Fruit fly (Drosophila melanogaster): ENCODE data around the gene CG18622.

Gene CG18622

DNA sequence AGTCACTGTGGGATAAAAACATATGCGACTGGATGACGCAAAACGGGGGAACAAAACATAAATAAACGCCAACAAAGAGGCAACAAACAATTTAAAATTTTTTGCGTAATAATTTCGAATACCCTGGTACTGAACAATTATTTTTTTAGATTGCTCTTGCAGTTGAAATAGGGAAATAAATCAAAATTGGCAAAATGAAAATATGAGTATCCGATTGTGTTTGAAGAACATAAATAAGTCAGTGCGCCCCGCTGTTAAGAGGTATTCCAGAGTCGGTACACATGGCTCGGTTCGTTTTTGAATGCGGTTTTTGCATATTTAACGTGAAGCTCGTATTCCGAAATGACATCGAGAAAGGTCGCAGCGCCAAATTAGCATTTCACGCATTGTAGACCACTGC lies 2.0 kb downstream of the CG18622 start:
- TF ChIP-seq Pif1A (GFP tag; optimal IDR thresholded peaks at IDR 0.05) (no peak), CG15710 (tag; optimal IDR thresholded peaks at IDR 0.05) (no peak), gl (tag; optimal IDR thresholded peaks at IDR 0.05) (no peak), Ets98B (GFP tag; IDR thresholded peaks at IDR 0.05) (no peak), CG8159 (tag; optimal IDR thresholded peaks at IDR 0.05) (no peak), CG17806 (tag; optimal IDR thresholded peaks at IDR 0.05) (no peak), fd96Ca (GFP tag; IDR thresholded peaks at IDR 0.05) (no peak), EcR (GFP tag; optimal IDR thresholded peaks at IDR 0.05) (no peak), CG4496 (GFP tag; IDR thresholded peaks at IDR 0.05) (no peak)

DNA sequence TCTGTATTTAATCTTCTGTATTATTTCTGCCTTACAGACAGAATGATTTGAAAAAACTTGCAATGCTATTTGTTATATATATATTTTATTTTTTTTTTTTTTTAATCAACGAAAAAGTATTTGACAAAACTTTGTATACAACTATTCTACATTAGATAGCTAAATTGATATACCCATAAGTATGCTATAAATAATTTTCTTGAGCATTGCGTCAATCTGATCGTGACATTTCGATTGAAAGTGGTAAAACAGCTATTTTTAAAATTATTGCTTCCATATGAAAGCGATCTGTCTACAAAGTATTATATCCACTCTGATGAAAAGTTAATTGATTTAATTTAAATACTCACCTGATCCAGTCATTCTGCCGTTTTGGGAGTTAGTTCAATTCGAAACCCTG lies 3.3 kb downstream of the CG18622 start:
- TF ChIP-seq rn (GFP tag; IDR thresholded peaks at IDR 0.05) = no peak
- TF ChIP-seq CG15710 (tag; optimal IDR thresholded peaks at IDR 0.05) = no peak
- no peak for TF ChIP-seq CG34367 (tag; optimal IDR thresholded peaks at IDR 0.05)
- no peak for TF ChIP-seq gl (tag; optimal IDR thresholded peaks at IDR 0.05)
- no peak for TF ChIP-seq CG8159 (tag; optimal IDR thresholded peaks at IDR 0.05)
- no peak for TF ChIP-seq CG9948 (tag; optimal IDR thresholded peaks at IDR 0.05)
- no peak for TF ChIP-seq Pif1A (GFP tag; optimal IDR thresholded peaks at IDR 0.05)
- TF ChIP-seq Snoo (tag; optimal IDR thresholded peaks at IDR 0.05) = no peak
- no peak for TF ChIP-seq CG32121 (GFP tag; IDR thresholded peaks at IDR 0.05)
- TF ChIP-seq CG10348 (GFP tag; IDR thresholded peaks at IDR 0.05) = no peak
- no peak for TF ChIP-seq CG17806 (tag; optimal IDR thresholded peaks at IDR 0.05)
- no peak for TF ChIP-seq CG8301 (tag; optimal IDR thresholded peaks at IDR 0.05)
- no peak for TF ChIP-seq D1 (tag; optimal IDR thresholded peaks at IDR 0.05)
- no peak for TF ChIP-seq CG12605 (GFP tag; IDR thresholded peaks at IDR 0.05)
- TF ChIP-seq EcR (GFP tag; optimal IDR thresholded peaks at IDR 0.05) = no peak
- TF ChIP-seq Ets98B (GFP tag; IDR thresholded peaks at IDR 0.05) = no peak
- no peak for TF ChIP-seq CG4496 (GFP tag; IDR thresholded peaks at IDR 0.05)
- no peak for TF ChIP-seq fd96Ca (GFP tag; IDR thresholded peaks at IDR 0.05)
- TF ChIP-seq CG13204 (GFP tag; optimal IDR thresholded peaks at IDR 0.05) = no peak
- TF ChIP-seq Pif1B (GFP tag; optimal IDR thresholded peaks at IDR 0.05) = no peak

DNA sequence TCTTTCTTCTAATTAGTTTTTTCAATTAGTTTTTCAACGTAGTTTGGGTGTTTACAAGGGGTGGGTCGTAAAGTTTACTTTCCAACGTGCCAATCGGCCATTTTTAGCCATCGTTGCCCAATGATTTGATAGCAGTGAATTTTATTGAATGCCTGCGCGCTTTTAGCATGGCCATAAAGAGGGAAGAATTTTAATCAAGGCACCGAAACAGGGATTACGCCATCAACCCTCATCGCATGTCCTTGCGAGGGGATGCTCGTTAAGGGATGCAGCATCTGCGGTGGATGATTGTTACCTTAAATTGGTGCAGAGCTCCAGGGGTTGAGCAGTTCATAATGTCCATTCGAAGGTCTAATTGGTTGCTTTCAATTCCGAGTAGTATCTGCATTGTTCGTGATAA lies 4.5 kb downstream of the CG18622 start:
- TF ChIP-seq CG14655 (GFP tag; optimal IDR thresholded peaks at IDR 0.05) = no peak

DNA sequence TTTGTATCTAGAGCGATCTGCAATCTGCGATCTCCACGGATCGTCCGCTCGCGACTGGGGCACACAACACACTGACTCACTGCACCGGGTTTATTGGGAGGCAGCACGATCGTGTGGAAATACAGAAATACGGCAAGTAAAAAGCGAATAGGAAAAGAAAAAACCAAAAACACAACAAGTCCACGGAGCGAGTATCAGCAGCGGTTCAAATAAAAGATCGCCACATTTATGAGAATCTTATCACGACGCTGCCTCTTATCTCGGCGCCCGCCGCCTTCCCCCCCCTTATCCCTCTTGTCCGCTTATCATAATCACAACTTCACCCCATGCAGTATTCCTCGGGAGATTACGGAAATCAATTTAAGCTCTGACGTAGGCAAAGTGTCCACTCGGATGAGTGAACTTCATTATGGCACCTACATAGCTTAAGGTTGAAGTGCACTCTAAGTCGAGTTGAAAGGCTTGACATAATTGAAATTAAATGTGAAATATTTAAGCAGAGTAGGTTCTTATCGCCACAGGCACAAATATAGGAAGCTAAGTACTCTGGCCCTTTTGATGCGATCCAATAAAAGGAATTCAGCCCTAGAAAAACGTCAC lies 5.3 kb downstream of the CG18622 start, which contains the start of gene AhcyL2:
Gene AhcyL2, minus strand, starts transcription at position 51 of the 600 bp plus-strand sequence.
- TF ChIP-seq Pif1A (GFP tag; optimal IDR thresholded peaks at IDR 0.05) = no peak
- TF ChIP-seq Snoo (tag; optimal IDR thresholded peaks at IDR 0.05) = no peak
- no peak for TF ChIP-seq fd96Ca (GFP tag; IDR thresholded peaks at IDR 0.05)
- TF ChIP-seq Ets98B (GFP tag; IDR thresholded peaks at IDR 0.05) = no peak
- TF ChIP-seq EcR (GFP tag; optimal IDR thresholded peaks at IDR 0.05) = peak; percentile 71
- TF ChIP-seq CG13204 (GFP tag; optimal IDR thresholded peaks at IDR 0.05) = no peak
- TF ChIP-seq CG8159 (tag; optimal IDR thresholded peaks at IDR 0.05) = no peak

DNA sequence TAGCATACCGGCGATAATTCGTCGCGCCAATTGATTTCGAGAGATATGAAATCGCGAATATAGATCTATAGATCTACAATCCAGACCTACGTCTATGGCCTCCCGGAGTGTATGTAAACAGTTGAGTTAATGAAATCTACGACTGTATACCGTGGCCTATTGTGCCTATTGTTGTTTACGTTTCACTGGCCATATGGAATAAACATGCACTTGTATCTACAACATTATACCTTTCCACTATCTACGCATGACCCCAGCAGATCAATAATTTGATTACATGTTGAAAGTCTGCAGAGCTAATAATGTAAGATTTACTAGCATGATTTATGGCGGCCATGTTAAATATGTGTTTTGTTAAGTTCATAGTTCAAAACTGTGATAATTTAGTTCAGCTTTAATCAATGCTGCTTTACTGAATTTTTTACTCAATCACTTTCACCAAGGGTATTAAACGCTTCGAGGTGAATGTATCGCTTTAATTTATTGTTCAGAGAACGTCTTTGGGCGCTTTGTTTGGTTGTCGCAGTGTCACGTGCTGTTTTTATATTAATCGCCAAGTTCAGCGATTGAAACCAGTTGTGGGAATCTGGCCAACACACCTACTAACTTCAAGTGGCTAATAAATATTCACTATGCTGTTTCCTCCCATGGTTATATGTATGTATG lies 6.4 kb downstream of the CG18622 start:
- TF ChIP-seq CG12605 (GFP tag; IDR thresholded peaks at IDR 0.05) = no peak
- no peak for TF ChIP-seq gl (tag; optimal IDR thresholded peaks at IDR 0.05)
- no peak for TF ChIP-seq fd96Ca (GFP tag; IDR thresholded peaks at IDR 0.05)
- no peak for TF ChIP-seq CG17806 (tag; optimal IDR thresholded peaks at IDR 0.05)
- TF ChIP-seq CG14655 (GFP tag; optimal IDR thresholded peaks at IDR 0.05) = no peak
- TF ChIP-seq CG15710 (tag; optimal IDR thresholded peaks at IDR 0.05) = no peak
- TF ChIP-seq CG8301 (tag; optimal IDR thresholded peaks at IDR 0.05) = no peak
- no peak for TF ChIP-seq Snoo (tag; optimal IDR thresholded peaks at IDR 0.05)

DNA sequence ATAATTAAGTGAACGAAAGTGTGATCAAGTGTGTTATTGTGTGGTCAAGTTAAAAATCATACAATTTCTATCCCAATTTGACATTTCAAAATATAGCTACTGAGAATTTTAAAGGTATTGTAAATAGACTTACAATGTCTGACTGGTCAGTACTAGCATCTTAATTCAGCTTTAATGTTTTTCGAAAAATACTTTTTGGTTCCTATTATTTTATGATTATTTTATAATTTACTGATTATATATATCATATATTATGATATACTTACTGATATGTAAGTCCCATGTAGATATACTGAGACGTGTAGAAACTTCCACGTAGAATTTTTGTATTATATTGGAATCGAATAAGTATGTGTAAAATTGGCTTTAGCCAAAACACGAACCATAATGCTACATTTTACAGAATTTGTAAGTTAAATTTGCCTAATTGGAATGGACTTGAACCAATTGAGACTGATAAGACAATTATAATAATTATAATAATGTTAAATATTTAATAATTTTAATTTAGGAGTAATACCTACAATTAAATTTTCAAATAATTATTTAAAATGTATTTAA lies 9.7 kb downstream of the CG18622 start, which contains the start of gene Actn3:
Gene Actn3, minus strand, starts transcription at position 51 of the 561 bp plus-strand sequence.
- TF ChIP-seq EcR (GFP tag; optimal IDR thresholded peaks at IDR 0.05) = no peak
- no peak for TF ChIP-seq CG15710 (tag; optimal IDR thresholded peaks at IDR 0.05)
- no peak for TF ChIP-seq Pif1A (GFP tag; optimal IDR thresholded peaks at IDR 0.05)
- peak; percentile 82 for TF ChIP-seq D1 (tag; optimal IDR thresholded peaks at IDR 0.05)
- TF ChIP-seq Ets98B (GFP tag; IDR thresholded peaks at IDR 0.05) = no peak

DNA sequence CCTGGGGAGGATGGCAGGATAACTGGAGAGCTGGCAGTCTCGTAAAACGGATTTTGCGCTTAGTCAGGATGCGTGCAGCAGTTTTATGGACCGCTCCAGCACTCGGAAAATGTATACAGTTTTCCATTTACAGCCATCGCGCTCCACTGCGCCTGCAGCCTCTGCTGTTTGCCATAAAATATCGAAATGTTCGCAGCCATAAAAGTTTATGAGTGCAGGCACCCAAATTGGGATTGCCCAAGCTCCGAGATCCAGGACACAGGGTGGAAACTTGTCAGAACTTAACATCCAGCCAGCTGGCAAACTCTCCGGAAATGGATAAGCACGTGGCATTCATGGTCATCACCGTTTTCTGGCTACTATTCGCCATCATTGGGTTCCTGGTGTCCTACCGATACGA lies 12.6 kb downstream of the CG18622 start, which contains the start of gene VhaM9.7-d:
Gene VhaM9.7-d, plus strand, starts transcription at position 301 of the 400 bp plus-strand sequence.
- TF ChIP-seq gl (tag; optimal IDR thresholded peaks at IDR 0.05) = no peak
- no peak for TF ChIP-seq CG34367 (tag; optimal IDR thresholded peaks at IDR 0.05)
- no peak for TF ChIP-seq CG9948 (tag; optimal IDR thresholded peaks at IDR 0.05)
- TF ChIP-seq Pif1B (GFP tag; optimal IDR thresholded peaks at IDR 0.05) = no peak
- no peak for TF ChIP-seq rn (GFP tag; IDR thresholded peaks at IDR 0.05)
- no peak for TF ChIP-seq CG13204 (GFP tag; optimal IDR thresholded peaks at IDR 0.05)
- TF ChIP-seq CG10348 (GFP tag; IDR thresholded peaks at IDR 0.05) = no peak
- TF ChIP-seq CG12605 (GFP tag; IDR thresholded peaks at IDR 0.05) = no peak
- TF ChIP-seq D1 (tag; optimal IDR thresholded peaks at IDR 0.05) = no peak
- no peak for TF ChIP-seq CG4496 (GFP tag; IDR thresholded peaks at IDR 0.05)
- no peak for TF ChIP-seq CG14655 (GFP tag; optimal IDR thresholded peaks at IDR 0.05)
- TF ChIP-seq CG15710 (tag; optimal IDR thresholded peaks at IDR 0.05) = no peak
- TF ChIP-seq fd96Ca (GFP tag; IDR thresholded peaks at IDR 0.05) = no peak
- TF ChIP-seq CG32121 (GFP tag; IDR thresholded peaks at IDR 0.05) = no peak
- TF ChIP-seq CG8159 (tag; optimal IDR thresholded peaks at IDR 0.05) = no peak
- TF ChIP-seq Pif1A (GFP tag; optimal IDR thresholded peaks at IDR 0.05) = no peak
- TF ChIP-seq Ets98B (GFP tag; IDR thresholded peaks at IDR 0.05) = no peak
- no peak for TF ChIP-seq EcR (GFP tag; optimal IDR thresholded peaks at IDR 0.05)
- TF ChIP-seq CG17806 (tag; optimal IDR thresholded peaks at IDR 0.05) = no peak

All from whole organism, pupa.